Worm (Caenorhabditis elegans) whole organism, L1 larva: ENCODE data around the gene act-3.

Experiments used
- C16A3.4 ChIP-seq: fragments of 150-350 bp; optimal IDR thresholded peaks from 2 replicates; lab custom pipeline; 2014; ENCODE audit warnings: missing biosample characterization, missing genetic modification characterization
- C34B4.2 ChIP-seq: sonication (generic microtip); optimal IDR thresholded peaks from 2 replicates; lab custom pipeline; 2017; ENCODE audit warnings: mild to moderate bottlenecking, missing genetic modification characterization, missing compliant biosample characterization
- Y116A8C.19 ChIP-seq: sonication (generic microtip); optimal IDR thresholded peaks from 2 replicates; lab custom pipeline; 2016; ENCODE audit warnings: missing compliant biosample characterization, missing genetic modification characterization, borderline replicate concordance
- alr-1 ChIP-seq: fragments of 200-800 bp; sonication (Bioruptor generic); optimal IDR thresholded peaks from 2 replicates; lab custom pipeline; 2018; ENCODE audit warnings: borderline replicate concordance, mild to moderate bottlenecking, missing genetic modification characterization, missing compliant biosample characterization
- aly-2 ChIP-seq: fragments of 150-350 bp; optimal IDR thresholded peaks from 2 replicates; lab custom pipeline; 2014; ENCODE audit warnings: missing biosample characterization, missing genetic modification characterization
- ama-1 ChIP-seq: fragments of 150-350 bp; optimal IDR thresholded peaks from 2 replicates; lab custom pipeline; 2014
- blmp-1 ChIP-seq: fragments of 150-350 bp; optimal IDR thresholded peaks from 2 replicates; lab custom pipeline; 2014; ENCODE audit warnings: missing biosample characterization, missing genetic modification characterization
- ceh-63 ChIP-seq: fragments of 200-800 bp; sonication (Bioruptor generic); optimal IDR thresholded peaks from 2 replicates; lab custom pipeline; 2018; ENCODE audit warnings: mild to moderate bottlenecking, missing genetic modification characterization, missing compliant biosample characterization
- ceh-82 ChIP-seq, 3 experiments: fragments of 150-350 bp in 1 of 3; sonication (generic microtip) in 2 of 3; optimal IDR thresholded peaks; 2 replicates each; lab custom pipeline; 2014 to 2017; ENCODE audit warnings: missing biosample characterization in 3 of 3, missing genetic modification characterization in 3 of 3
- ceh-90 ChIP-seq: sonication (generic microtip); optimal IDR thresholded peaks from 2 replicates; lab custom pipeline; 2016; ENCODE audit warnings: missing genetic modification characterization, missing compliant biosample characterization
- ces-1 ChIP-seq: fragments of 150-350 bp; optimal IDR thresholded peaks from 2 replicates; lab custom pipeline; 2014; ENCODE audit warnings: missing biosample characterization, missing genetic modification reagents, missing genetic modification characterization
- dpl-1 ChIP-seq, 3 experiments: fragments of 150-350 bp in 2 of 3; sonication (generic microtip) in 1 of 3; optimal IDR thresholded peaks; 2 replicates each; lab custom pipeline; 2014 to 2017; ENCODE audit warnings: missing biosample characterization in 3 of 3, missing genetic modification characterization in 3 of 3, missing genetic modification reagents in 3 of 3
- efl-1 ChIP-seq, 4 experiments: fragments of 150-350 bp; optimal IDR thresholded peaks in 3 of 4; peaks in 1 of 4; 1 replicate in 1 of 4; 2 replicates in 3 of 4; lab custom pipeline; 2014; ENCODE audit warnings: missing biosample characterization in 2 of 4, missing genetic modification characterization in 2 of 4, missing genetic modification reagents in 2 of 4
- efl-3 ChIP-seq: fragments of 200-800 bp; sonication (Bioruptor generic); optimal IDR thresholded peaks from 2 replicates; lab custom pipeline; 2018; ENCODE audit warnings: mild to moderate bottlenecking, missing genetic modification characterization, missing compliant biosample characterization
- egl-27 ChIP-seq, 2 experiments: fragments of 150-350 bp in 1 of 2; sonication (generic microtip); optimal IDR thresholded peaks; 3 replicates each; lab custom pipeline; 2017 to 2018; ENCODE audit warnings: missing biosample characterization in 2 of 2, missing genetic modification characterization in 2 of 2, missing genetic modification reagents in 2 of 2
- elt-2 ChIP-seq: sonication (generic microtip); optimal IDR thresholded peaks from 2 replicates; lab custom pipeline; 2016; ENCODE audit warnings: missing genetic modification characterization, mild to moderate bottlenecking, inconsistent platforms, missing compliant biosample characterization, missing genetic modification reagents
- elt-3 ChIP-seq, 6 experiments: fragments of 150-350 bp in 1 of 6; sonication (generic microtip); optimal IDR thresholded peaks; 2 replicates each; lab custom pipeline; 2017 to 2018; ENCODE audit warnings: missing biosample characterization in 6 of 6, missing genetic modification characterization in 6 of 6, inconsistent platforms in 1 of 6
- ets-5 ChIP-seq: fragments of 200-800 bp; sonication (Bioruptor generic); IDR thresholded peaks from 2 replicates; pipeline ENCODE4 v1.3.6; 2022; ENCODE audit warnings: missing genetic modification characterization, missing compliant biosample characterization
- fkh-4 ChIP-seq: sonication (generic microtip); optimal IDR thresholded peaks from 2 replicates; lab custom pipeline; 2016; ENCODE audit warnings: missing compliant biosample characterization, missing genetic modification characterization, borderline replicate concordance
- fos-1 ChIP-seq: fragments of 150-350 bp; optimal IDR thresholded peaks from 2 replicates; lab custom pipeline; 2014; ENCODE audit warnings: missing biosample characterization, missing genetic modification characterization
- grh-1 ChIP-seq: fragments of 200-800 bp; sonication (Bioruptor generic); IDR thresholded peaks from 2 replicates; pipeline ENCODE4 v1.3.6; 2022; ENCODE audit warnings: missing genetic modification reagents, missing genetic modification characterization, missing compliant biosample characterization
- isw-1 ChIP-seq: fragments of 200-800 bp; sonication (Bioruptor generic); IDR thresholded peaks from 2 replicates; pipeline ENCODE4 v1.3.6; 2022; ENCODE audit warnings: missing genetic modification characterization, missing compliant biosample characterization
- lin-13 ChIP-seq: fragments of 150-350 bp; optimal IDR thresholded peaks from 2 replicates; lab custom pipeline; 2014; ENCODE audit warnings: missing biosample characterization, missing genetic modification reagents, missing genetic modification characterization
- lin-15B ChIP-seq: fragments of 150-350 bp; sonication (generic microtip); optimal IDR thresholded peaks from 3 replicates; lab custom pipeline; 2014; ENCODE audit warnings: missing biosample characterization, missing genetic modification characterization
- lsy-2 ChIP-seq, 2 experiments: fragments of 150-350 bp; optimal IDR thresholded peaks; 2 replicates each; lab custom pipeline; 2014; ENCODE audit warnings: missing biosample characterization in 2 of 2, missing genetic modification characterization in 2 of 2
- mab-9 ChIP-seq: fragments of 200-800 bp; sonication (Bioruptor generic); IDR thresholded peaks from 2 replicates; pipeline ENCODE4 v1.3.6; 2022; ENCODE audit warnings: missing genetic modification reagents, missing genetic modification characterization, missing compliant biosample characterization
- mdl-1 ChIP-seq, 2 experiments: fragments of 150-350 bp; optimal IDR thresholded peaks; 2 replicates each; lab custom pipeline; 2014 to 2017; ENCODE audit warnings: missing biosample characterization in 2 of 2, missing genetic modification characterization in 2 of 2, inconsistent platforms in 1 of 2
- nhr-11 ChIP-seq: fragments of 150-350 bp; optimal IDR thresholded peaks from 2 replicates; lab custom pipeline; 2014; ENCODE audit warnings: missing biosample characterization, missing genetic modification characterization
- nhr-12 ChIP-seq: sonication (generic microtip); optimal IDR thresholded peaks from 2 replicates; lab custom pipeline; 2017; ENCODE audit warnings: missing biosample characterization, missing genetic modification characterization
- nhr-19 ChIP-seq: fragments of 200-800 bp; sonication (Bioruptor generic); conservative IDR thresholded peaks from 2 replicates; pipeline ENCODE4 v1.3.6; 2022; ENCODE audit warnings: missing genetic modification characterization, missing compliant biosample characterization
- nhr-20 ChIP-seq: sonication (generic microtip); optimal IDR thresholded peaks from 2 replicates; lab custom pipeline; 2016; ENCODE audit warnings: mild to moderate bottlenecking, missing genetic modification characterization, missing compliant biosample characterization
- nhr-28 ChIP-seq: fragments of 150-350 bp; optimal IDR thresholded peaks from 2 replicates; lab custom pipeline; 2014; ENCODE audit warnings: missing biosample characterization, missing genetic modification characterization
- nhr-71 ChIP-seq: sonication (generic microtip); optimal IDR thresholded peaks from 2 replicates; lab custom pipeline; 2016; ENCODE audit warnings: mild to moderate bottlenecking, missing genetic modification characterization, moderate library complexity, missing compliant biosample characterization
- nhr-76 ChIP-seq: sonication (generic microtip); optimal IDR thresholded peaks from 2 replicates; lab custom pipeline; 2017; ENCODE audit warnings: missing biosample characterization, missing genetic modification characterization
- nhr-77 ChIP-seq: fragments of 150-350 bp; optimal IDR thresholded peaks from 2 replicates; lab custom pipeline; 2014; ENCODE audit warnings: missing biosample characterization, missing genetic modification characterization
- nhr-84 ChIP-seq: sonication (generic microtip); optimal IDR thresholded peaks from 2 replicates; lab custom pipeline; 2017; ENCODE audit warnings: missing biosample characterization, missing genetic modification characterization
- nhr-85 ChIP-seq: sonication (generic microtip); peaks from one replicate; lab custom pipeline; 2016; ENCODE audit warnings: missing genetic modification characterization, inconsistent platforms, missing compliant biosample characterization
- nhr-90 ChIP-seq: sonication (generic microtip); optimal IDR thresholded peaks from 2 replicates; lab custom pipeline; 2016; ENCODE audit warnings: mild to moderate bottlenecking, missing genetic modification characterization, missing compliant biosample characterization; ENCODE audit not compliant: poor library complexity
- pag-3 ChIP-seq: sonication (generic microtip); optimal IDR thresholded peaks from 2 replicates; lab custom pipeline; 2017; ENCODE audit warnings: missing genetic modification characterization, mild to moderate bottlenecking, missing compliant biosample characterization, antibody characterized with exemption, borderline replicate concordance; ENCODE audit not compliant: insufficient read depth
- pax-3 ChIP-seq: fragments of 200-800 bp; sonication (Bioruptor generic); optimal IDR thresholded peaks from 2 replicates; lab custom pipeline; 2018; ENCODE audit warnings: mild to moderate bottlenecking, missing genetic modification characterization, moderate library complexity, missing compliant biosample characterization
- skn-1 ChIP-seq: fragments of 150-350 bp; optimal IDR thresholded peaks from 2 replicates; lab custom pipeline; 2014; ENCODE audit warnings: missing biosample characterization, missing genetic modification characterization
- sptf-1 ChIP-seq: fragments of 150-350 bp; optimal IDR thresholded peaks from 2 replicates; lab custom pipeline; 2014; ENCODE audit warnings: missing biosample characterization, missing genetic modification characterization
- sup-37 ChIP-seq: fragments of 200-800 bp; sonication (Bioruptor generic); optimal IDR thresholded peaks from 2 replicates; lab custom pipeline; 2018; ENCODE audit warnings: mild to moderate bottlenecking, missing genetic modification characterization, missing compliant biosample characterization
- swsn-7 ChIP-seq: sonication (generic microtip); optimal IDR thresholded peaks from 2 replicates; lab custom pipeline; 2016; ENCODE audit warnings: missing genetic modification characterization, missing compliant biosample characterization
- tbx-2 ChIP-seq: sonication (generic microtip); optimal IDR thresholded peaks from 2 replicates; lab custom pipeline; 2016; ENCODE audit warnings: missing genetic modification characterization, missing compliant biosample characterization
- tlp-1 ChIP-seq: fragments of 150-350 bp; optimal IDR thresholded peaks from 2 replicates; lab custom pipeline; 2014; ENCODE audit warnings: missing biosample characterization, missing genetic modification characterization
- unc-130 ChIP-seq: fragments of 150-350 bp; optimal IDR thresholded peaks from 2 replicates; lab custom pipeline; 2017; ENCODE audit warnings: missing biosample characterization, missing genetic modification characterization, inconsistent platforms
- unc-30 ChIP-seq: sonication (generic microtip); optimal IDR thresholded peaks from 2 replicates; lab custom pipeline; 2017; ENCODE audit warnings: missing biosample characterization, missing genetic modification characterization
- unc-98 ChIP-seq: fragments of 200-800 bp; sonication (Bioruptor generic); IDR thresholded peaks from 2 replicates; pipeline ENCODE4 v1.3.6; 2022; ENCODE audit warnings: missing genetic modification characterization, missing compliant biosample characterization
- vab-15 ChIP-seq: sonication (generic microtip); optimal IDR thresholded peaks from 2 replicates; lab custom pipeline; 2017; ENCODE audit warnings: missing genotype, mild to moderate bottlenecking, missing genetic modification characterization, missing compliant biosample characterization
- xbp-1 ChIP-seq: sonication (generic microtip); optimal IDR thresholded peaks from 2 replicates; lab custom pipeline; 2016; ENCODE audit warnings: missing genetic modification characterization, missing compliant biosample characterization
- zag-1 ChIP-seq: fragments of 150-350 bp; optimal IDR thresholded peaks from 2 replicates; lab custom pipeline; 2014; ENCODE audit warnings: missing biosample characterization, missing genetic modification characterization
- zip-4 ChIP-seq: fragments of 200-800 bp; sonication (Bioruptor generic); optimal IDR thresholded peaks from 2 replicates; lab custom pipeline; 2018; ENCODE audit warnings: mild to moderate bottlenecking, missing genetic modification characterization, moderate library complexity, missing compliant biosample characterization

Gene act-3

ce11 chrV:11094698-11095097 lies 20.4 kb upstream of the act-3 start:
- TF ChIP-seq elt-3 (tag; optimal IDR thresholded peaks at IDR 0.05; lab: Kevin White, UChicago) (peak in 1 of 6 experiments; percentile 28), ces-1 (GFP tag; lab: Kevin White, UChicago) (no peak), pag-3 (tag; lab: Kevin White, UChicago) (no peak), unc-130 (tag; lab: Kevin White, UChicago) (no peak), nhr-20 (tag; lab: Kevin White, UChicago) (peak; percentile 26), nhr-12 (no peak), Y116A8C.19 (no peak), egl-27 (tag; optimal IDR thresholded peaks at IDR 0.05; lab: Kevin White, UChicago) (no peak), nhr-84 (tag; lab: Kevin White, UChicago) (no peak), dpl-1 (GFP tag; optimal IDR thresholded peaks at IDR 0.05; lab: Kevin White, UChicago) (no peak), ceh-82 (tag; optimal IDR thresholded peaks at IDR 0.05; lab: Kevin White, UChicago) (no peak), nhr-19 (no peak), nhr-77 (tag; lab: Kevin White, UChicago) (no peak), nhr-71 (tag; lab: Kevin White, UChicago) (peak; percentile 3), sptf-1 (tag; lab: Kevin White, UChicago) (no peak), aly-2 (no peak), lin-15B (tag; lab: Kevin White, UChicago) (no peak), fkh-4 (tag; lab: Kevin White, UChicago) (no peak), grh-1 (GFP tag; lab: Robert Waterston, UW) (no peak), elt-2 (tag; lab: Kevin White, UChicago) (no peak), unc-30 (tag; lab: Kevin White, UChicago) (no peak), tbx-2 (tag; lab: Kevin White, UChicago) (peak; percentile 24), zag-1 (tag; lab: Kevin White, UChicago) (no peak), nhr-28 (tag; lab: Kevin White, UChicago) (no peak), alr-1 (tag; lab: Kevin White, UChicago) (no peak), vab-15 (tag; lab: Kevin White, UChicago) (no peak), zip-4 (GFP tag; lab: Kevin White, UChicago) (no peak), pax-3 (tag; lab: Kevin White, UChicago) (no peak), xbp-1 (tag; lab: Kevin White, UChicago) (no peak), ceh-63 (no peak), sup-37 (GFP tag; lab: Kevin White, UChicago) (no peak), efl-1 (optimal IDR thresholded peaks at IDR 0.05; lab: Kevin White, UChicago) (no peak), efl-1 (GFP tag; optimal IDR thresholded peaks at IDR 0.05 in 1 of 2; lab: Kevin White, UChicago) (peak in 1 of 2 experiments; percentile 39), lin-13 (GFP tag; lab: Kevin White, UChicago) (no peak), nhr-11 (no peak), isw-1 (GFP tag; lab: Robert Waterston, UW) (no peak), ets-5 (no peak), mdl-1 (tag; optimal IDR thresholded peaks at IDR 0.05; lab: Kevin White, UChicago) (peak in 1 of 2 experiments; percentile 22), nhr-85 (tag; lab: Kevin White, UChicago) (peak; percentile 81), fos-1 (no peak), ama-1 (no peak), C16A3.4 (tag; lab: Kevin White, UChicago) (no peak), skn-1 (tag; lab: Kevin White, UChicago) (no peak), lsy-2 (tag; optimal IDR thresholded peaks at IDR 0.05; lab: Kevin White, UChicago) (no peak), ceh-90 (no peak), blmp-1 (tag; lab: Kevin White, UChicago) (peak; percentile 19), efl-3 (GFP tag; lab: Kevin White, UChicago) (no peak), unc-98 (GFP tag; lab: Robert Waterston, UW) (no peak), nhr-76 (tag; lab: Kevin White, UChicago) (no peak), tlp-1 (tag; lab: Kevin White, UChicago) (no peak), swsn-7 (tag; lab: Kevin White, UChicago) (no peak), mab-9 (GFP tag; lab: Robert Waterston, UW) (no peak), C34B4.2 (tag; lab: Kevin White, UChicago) (no peak), nhr-90 (tag; lab: Kevin White, UChicago) (no peak)
